Fruit fly (Drosophila melanogaster) whole organism, embryonic: ENCODE data around the gene Lrch.

Source experiments
- Atf3 ChIP-seq: fragments of 200-800 bp; sonication (Bioruptor generic); optimal IDR thresholded peaks from 3 replicates; lab custom pipeline; 2016; ENCODE audit warnings: missing biosample characterization, missing genetic modification characterization
- Blimp-1 ChIP-seq: fragments of 200-800 bp; sonication (Bioruptor generic); optimal IDR thresholded peaks from 3 replicates; lab custom pipeline; 2018; ENCODE audit warnings: missing biosample characterization, missing genetic modification characterization, mild to moderate bottlenecking, moderate library complexity, missing genetic modification reagents
- CG10147 ChIP-seq: fragments of 200-800 bp; sonication (Bioruptor generic); optimal IDR thresholded peaks from 2 replicates; lab custom pipeline; 2019; ENCODE audit warnings: missing biosample characterization, mild to moderate bottlenecking, missing genetic modification characterization, moderate library complexity
- CG10565 ChIP-seq: fragments of 200-800 bp; sonication (Bioruptor generic); optimal IDR thresholded peaks from 3 replicates; lab custom pipeline; 2016; ENCODE audit warnings: missing biosample characterization, mild to moderate bottlenecking, missing genetic modification characterization
- CG10959 ChIP-seq: fragments of 200-800 bp; sonication (Bioruptor generic); IDR thresholded peaks from 2 replicates; pipeline ENCODE4 v1.3.6; 2022; ENCODE audit warnings: missing biosample characterization, missing genetic modification characterization
- CG11398 ChIP-seq: fragments of 200-800 bp; sonication (Bioruptor generic); optimal IDR thresholded peaks from 2 replicates; lab custom pipeline; 2016; ENCODE audit warnings: missing biosample characterization, missing genetic modification characterization
- CG12104 ChIP-seq: fragments of 200-800 bp; sonication (Bioruptor generic); optimal IDR thresholded peaks from 3 replicates; lab custom pipeline; 2016; ENCODE audit warnings: missing biosample characterization, missing genetic modification characterization
- CG12236 ChIP-seq: fragments of 200-800 bp; sonication (Bioruptor generic); optimal IDR thresholded peaks from 2 replicates; lab custom pipeline; 2016; ENCODE audit warnings: missing biosample characterization, missing genetic modification characterization
- CG13775 ChIP-seq: fragments of 200-800 bp; sonication (Bioruptor generic); optimal IDR thresholded peaks from 3 replicates; lab custom pipeline; 2017; ENCODE audit warnings: missing biosample characterization, mild to moderate bottlenecking, missing genetic modification characterization
- CG14965 ChIP-seq: fragments of 200-800 bp; sonication (Bioruptor generic); optimal IDR thresholded peaks from 2 replicates; lab custom pipeline; 2016; ENCODE audit warnings: missing biosample characterization, missing genetic modification characterization, borderline replicate concordance
- CG16813 ChIP-seq: fragments of 200-800 bp; sonication (Bioruptor generic); IDR thresholded peaks from 3 replicates; pipeline ENCODE4 v1.3.6; 2022; ENCODE audit warnings: missing biosample characterization, missing genetic modification characterization; ENCODE audit not compliant: partially characterized antibody
- CG16863 ChIP-seq: fragments of 200-800 bp; sonication (Bioruptor generic); optimal IDR thresholded peaks from 3 replicates; lab custom pipeline; 2016; ENCODE audit warnings: missing biosample characterization, missing genetic modification characterization
- CG17359 ChIP-seq: fragments of 200-800 bp; sonication (Bioruptor generic); optimal IDR thresholded peaks from 3 replicates; lab custom pipeline; 2018; ENCODE audit warnings: missing biosample characterization, mild to moderate bottlenecking, missing genetic modification characterization, moderate library complexity
- CG1792 ChIP-seq: fragments of 200-800 bp; sonication (Bioruptor generic); optimal IDR thresholded peaks from 2 replicates; lab custom pipeline; 2016; ENCODE audit warnings: missing biosample characterization, missing genetic modification characterization
- CG18764 ChIP-seq: fragments of 200-800 bp; sonication (Bioruptor generic); optimal IDR thresholded peaks from 3 replicates; lab custom pipeline; 2016; ENCODE audit warnings: missing biosample characterization, missing genetic modification characterization
- CG3065 ChIP-seq: fragments of 200-800 bp; sonication (Bioruptor generic); optimal IDR thresholded peaks from 2 replicates; lab custom pipeline; 2016; ENCODE audit warnings: missing biosample characterization, missing genetic modification characterization
- CG4360 ChIP-seq: fragments of 200-800 bp; sonication (Bioruptor generic); IDR thresholded peaks from 2 replicates; pipeline ENCODE4 v1.3.6; 2022; ENCODE audit warnings: missing biosample characterization, missing genetic modification characterization
- CG4424 ChIP-seq: fragments of 200-800 bp; sonication (Bioruptor generic); optimal IDR thresholded peaks from 3 replicates; lab custom pipeline; 2016; ENCODE audit warnings: missing biosample characterization, missing genetic modification characterization
- CG4820 ChIP-seq: fragments of 200-800 bp; sonication (Bioruptor generic); optimal IDR thresholded peaks from 3 replicates; lab custom pipeline; 2016; ENCODE audit warnings: missing biosample characterization, missing genetic modification characterization
- CG5180 ChIP-seq: fragments of 200-800 bp; sonication (Bioruptor generic); optimal IDR thresholded peaks from 3 replicates; lab custom pipeline; 2017; ENCODE audit warnings: missing biosample characterization, missing genetic modification characterization, mild to moderate bottlenecking, moderate library complexity, missing genetic modification reagents
- CG7839 ChIP-seq: fragments of 200-800 bp; sonication (Bioruptor generic); optimal IDR thresholded peaks from 3 replicates; lab custom pipeline; 2018; ENCODE audit warnings: missing biosample characterization, mild to moderate bottlenecking, missing genetic modification characterization, moderate library complexity
- CG7928 ChIP-seq: fragments of 200-800 bp; sonication (Bioruptor generic); optimal IDR thresholded peaks from 2 replicates; lab custom pipeline; 2017; ENCODE audit warnings: missing biosample characterization, mild to moderate bottlenecking, missing genetic modification characterization
- CG8281 ChIP-seq: fragments of 200-800 bp; sonication (Bioruptor generic); optimal IDR thresholded peaks from 2 replicates; lab custom pipeline; 2018; ENCODE audit warnings: missing biosample characterization, mild to moderate bottlenecking, missing genetic modification characterization, moderate library complexity
- Dad ChIP-seq: fragments of 200-800 bp; sonication (Bioruptor generic); optimal IDR thresholded peaks from 3 replicates; lab custom pipeline; 2016; ENCODE audit warnings: missing biosample characterization, missing genetic modification characterization
- Dip3 ChIP-seq: fragments of 200-800 bp; sonication (Bioruptor generic); optimal IDR thresholded peaks from 3 replicates; lab custom pipeline; 2016; ENCODE audit warnings: missing biosample characterization, missing genetic modification characterization
- Dll ChIP-seq: fragments of 200-800 bp; sonication (Bioruptor generic); IDR thresholded peaks from 4 replicates; pipeline ENCODE4 v1.3.6; 2022; ENCODE audit warnings: missing biosample characterization, missing genetic modification characterization; ENCODE audit not compliant: partially characterized antibody
- HLH54F ChIP-seq: fragments of 200-800 bp; sonication (Bioruptor generic); optimal IDR thresholded peaks from 3 replicates; lab custom pipeline; 2016; ENCODE audit warnings: missing biosample characterization, missing genetic modification characterization
- Hand ChIP-seq: fragments of 200-800 bp; sonication (Bioruptor generic); optimal IDR thresholded peaks from 2 replicates; lab custom pipeline; 2017; ENCODE audit warnings: mild to moderate bottlenecking, missing biosample characterization, missing genetic modification reagents, missing genetic modification characterization
- Lhr ChIP-seq: fragments of 200-800 bp; sonication (Bioruptor generic); optimal IDR thresholded peaks from 3 replicates; lab custom pipeline; 2017; ENCODE audit warnings: mild to moderate bottlenecking, missing biosample characterization, missing genetic modification reagents, missing genetic modification characterization
- MESR4 ChIP-seq: fragments of 200-800 bp; sonication (Bioruptor generic); optimal IDR thresholded peaks from 2 replicates; lab custom pipeline; 2018; ENCODE audit warnings: missing biosample characterization, mild to moderate bottlenecking, missing genetic modification characterization, moderate library complexity
- NfI ChIP-seq: fragments of 200-800 bp; sonication (Bioruptor generic); optimal IDR thresholded peaks from 3 replicates; lab custom pipeline; 2018; ENCODE audit warnings: missing biosample characterization, mild to moderate bottlenecking, missing genetic modification characterization, moderate library complexity
- Ptx1 ChIP-seq: fragments of 200-800 bp; sonication (Bioruptor generic); IDR thresholded peaks from 2 replicates; pipeline ENCODE4 v1.3.6; 2022; ENCODE audit warnings: missing biosample characterization, missing genetic modification characterization
- Ravus ChIP-seq: fragments of 200-800 bp; sonication (Bioruptor generic); IDR thresholded peaks from 2 replicates; pipeline ENCODE4 v1.3.6; 2022; ENCODE audit warnings: missing biosample characterization, missing genetic modification characterization
- Sry-δ ChIP-seq: fragments of 200-800 bp; sonication (Bioruptor generic); optimal IDR thresholded peaks from 2 replicates; lab custom pipeline; 2016; ENCODE audit warnings: missing biosample characterization, missing genetic modification characterization
- amos ChIP-seq: fragments of 200-800 bp; sonication (Bioruptor generic); IDR thresholded peaks from 2 replicates; pipeline ENCODE4 v1.3.6; 2022; ENCODE audit warnings: missing biosample characterization, missing genetic modification characterization; ENCODE audit not compliant: partially characterized antibody
- bigmax ChIP-seq: fragments of 200-800 bp; sonication (Bioruptor generic); optimal IDR thresholded peaks from 2 replicates; lab custom pipeline; 2018; ENCODE audit warnings: missing biosample characterization, mild to moderate bottlenecking, missing genetic modification characterization
- br ChIP-seq: fragments of >200 bp; optimal IDR thresholded peaks from 2 replicates; lab custom pipeline; 2017
- bsh ChIP-seq, 2 experiments: fragments of 200-800 bp; sonication (Bioruptor generic); optimal IDR thresholded peaks; 2 replicates each; lab custom pipeline; 2017 to 2018; ENCODE audit warnings: mild to moderate bottlenecking in 2 of 2, missing biosample characterization in 2 of 2, missing genetic modification characterization in 2 of 2, moderate library complexity in 1 of 2
- crp ChIP-seq, 2 experiments: fragments of 200-800 bp; sonication (Bioruptor generic); optimal IDR thresholded peaks; 2 replicates in 1 of 2; 3 replicates in 1 of 2; lab custom pipeline; 2017; ENCODE audit warnings: missing biosample characterization in 2 of 2, missing genetic modification characterization in 2 of 2, mild to moderate bottlenecking in 1 of 2, moderate library complexity in 1 of 2
- dmrt11E ChIP-seq: fragments of 200-800 bp; sonication (Bioruptor generic); optimal IDR thresholded peaks from 3 replicates; lab custom pipeline; 2018; ENCODE audit warnings: missing biosample characterization, mild to moderate bottlenecking, missing genetic modification characterization, moderate library complexity
- dmrt99B ChIP-seq: fragments of 200-800 bp; sonication (Bioruptor generic); optimal IDR thresholded peaks from 2 replicates; lab custom pipeline; 2018; ENCODE audit warnings: missing biosample characterization, mild to moderate bottlenecking, missing genetic modification characterization, moderate library complexity
- dpn ChIP-seq, 2 experiments: fragments of 200-800 bp; sonication (Bioruptor generic); optimal IDR thresholded peaks; 3 replicates each; lab custom pipeline; 2016; ENCODE audit warnings: missing biosample characterization in 2 of 2, missing genetic modification characterization in 2 of 2
- esg ChIP-seq: fragments of 200-800 bp; sonication (Bioruptor generic); conservative IDR thresholded peaks from 2 replicates; pipeline ENCODE4 v1.3.6; 2022; ENCODE audit warnings: missing biosample characterization, missing genetic modification characterization
- fu2 ChIP-seq: fragments of 200-800 bp; sonication (Bioruptor generic); optimal IDR thresholded peaks from 2 replicates; lab custom pipeline; 2016; ENCODE audit warnings: missing biosample characterization, missing genetic modification characterization
- gsb-n ChIP-seq: fragments of 200-800 bp; sonication (Bioruptor generic); optimal IDR thresholded peaks from 3 replicates; lab custom pipeline; 2018; ENCODE audit warnings: missing biosample characterization, mild to moderate bottlenecking, missing genetic modification characterization
- ind ChIP-seq: fragments of 200-800 bp; sonication (Bioruptor generic); optimal IDR thresholded peaks from 3 replicates; lab custom pipeline; 2016; ENCODE audit warnings: missing biosample characterization, missing genetic modification characterization
- inv ChIP-seq: fragments of 200-800 bp; sonication (Bioruptor generic); IDR thresholded peaks from 2 replicates; pipeline ENCODE4 v1.3.6; 2022; ENCODE audit warnings: missing biosample characterization, missing genetic modification characterization; ENCODE audit not compliant: partially characterized antibody
- jumu ChIP-seq: fragments of 200-800 bp; sonication (Bioruptor generic); optimal IDR thresholded peaks from 3 replicates; lab custom pipeline; 2016; ENCODE audit warnings: missing biosample characterization, missing genetic modification characterization
- psq ChIP-seq: fragments of 200-800 bp; sonication (Bioruptor generic); optimal IDR thresholded peaks from 2 replicates; lab custom pipeline; 2017; ENCODE audit warnings: missing biosample characterization, missing genetic modification characterization
- sens ChIP-seq: fragments of 200-800 bp; sonication (Bioruptor generic); peaks from one replicate; lab custom pipeline; 2016; ENCODE audit warnings: missing biosample characterization, missing genetic modification characterization
- sqz ChIP-seq: fragments of 200-800 bp; sonication (Bioruptor generic); optimal IDR thresholded peaks from 3 replicates; lab custom pipeline; 2018; ENCODE audit warnings: missing biosample characterization, mild to moderate bottlenecking, missing genetic modification characterization
- tin ChIP-seq: fragments of 200-800 bp; sonication (Bioruptor generic); optimal IDR thresholded peaks from 3 replicates; lab custom pipeline; 2016; ENCODE audit warnings: missing biosample characterization, missing genetic modification characterization

Lrch gene

dm6 chr2L:17385221-17385529 is 1.3 kb upstream of the Lrch start (continued):
- TF ChIP-seq tin (GFP tag; lab: Kevin White, UChicago) (no peak), br (lab: Kevin White, UChicago) (no peak), Sry-δ (GFP tag; lab: Kevin White, UChicago) (no peak), Hand (GFP tag; lab: Kevin White, UChicago) (no peak), CG16863 (GFP tag; lab: Kevin White, UChicago) (no peak), CG10147 (no peak), sqz (peak; percentile 57), CG18764 (GFP tag; lab: Kevin White, UChicago) (no peak), CG13775 (no peak), CG17359 (tag; lab: Kevin White, UChicago) (no peak), CG5180 (GFP tag; lab: Kevin White, UChicago) (no peak), Ptx1 (GFP tag; lab: Robert Waterston, UW) (no peak), bigmax (no peak), Atf3 (GFP tag; lab: Kevin White, UChicago) (no peak), Dip3 (GFP tag; lab: Kevin White, UChicago) (no peak), CG12236 (GFP tag; lab: Kevin White, UChicago) (no peak), HLH54F (GFP tag; lab: Kevin White, UChicago) (no peak), sens (GFP tag; lab: Kevin White, UChicago) (peak; percentile 50), CG10565 (GFP tag; lab: Kevin White, UChicago) (no peak), CG1792 (GFP tag; lab: Kevin White, UChicago) (no peak), CG4360 (GFP tag; lab: Robert Waterston, UW) (peak; percentile 94), MESR4 (GFP tag; lab: Kevin White, UChicago) (no peak), Blimp-1 (peak; percentile 16), CG11398 (no peak), dpn (GFP tag; optimal IDR thresholded peaks at IDR 0.05; lab: Kevin White, UChicago) (no peak), bsh (GFP tag; optimal IDR thresholded peaks at IDR 0.05; lab: Kevin White, UChicago) (peak; percentile 9 to 99), CG3065 (GFP tag; lab: Kevin White, UChicago) (no peak), esg (GFP tag; lab: Robert Waterston, UW) (no peak), CG12104 (GFP tag; lab: Kevin White, UChicago) (no peak), crp (GFP tag; optimal IDR thresholded peaks at IDR 0.05; lab: Kevin White, UChicago) (peak; percentile 36 to 90), amos (no peak; the same call in 1 of the 2 replicates), dmrt11E (no peak), Dll (GFP tag; lab: Robert Waterston, UW) (no peak), psq (GFP tag; lab: Kevin White, UChicago) (no peak), CG7839 (tag; lab: Kevin White, UChicago) (peak; percentile 29), CG4820 (no peak), CG10959 (GFP tag; lab: Robert Waterston, UW) (no peak), Ravus (GFP tag; lab: Robert Waterston, UW) (no peak), fu2 (GFP tag; lab: Kevin White, UChicago) (no peak), Dad (no peak), dmrt99B (tag; lab: Kevin White, UChicago) (peak; percentile 24), NfI (GFP tag; lab: Kevin White, UChicago) (no peak), ind (GFP tag; lab: Kevin White, UChicago) (no peak), jumu (GFP tag; lab: Kevin White, UChicago) (no peak), Lhr (GFP tag; lab: Kevin White, UChicago) (no peak), CG7928 (GFP tag; lab: Kevin White, UChicago) (no peak), inv (GFP tag; lab: Robert Waterston, UW) (no peak), CG14965 (GFP tag; lab: Kevin White, UChicago) (no peak), CG8281 (tag; lab: Kevin White, UChicago) (no peak), gsb-n (tag; lab: Kevin White, UChicago) (no peak), CG4424 (GFP tag; lab: Kevin White, UChicago) (no peak), CG16813 (no peak)
